Worm (Caenorhabditis elegans): ENCODE measurements around the gene srbc-68.

ce11 chrV:3509878-3510277 lies 36.5 kb downstream of the srbc-68 start, which contains the start of gene str-228:
- no peak for TF ChIP-seq ama-1 (optimal IDR thresholded peaks at IDR 0.05)
- TF ChIP-seq mml-1 (tag; optimal IDR thresholded peaks at IDR 0.05): no peak
- TF ChIP-seq fkh-10 (GFP tag; optimal IDR thresholded peaks at IDR 0.05): no peak
- TF ChIP-seq fos-1 (tag; optimal IDR thresholded peaks at IDR 0.05): no peak
- no peak for TF ChIP-seq ceh-9 (tag; optimal IDR thresholded peaks at IDR 0.05)
- TF ChIP-seq unc-39 (tag; optimal IDR thresholded peaks at IDR 0.05): no peak
- TF ChIP-seq zag-1 (tag; optimal IDR thresholded peaks at IDR 0.05): no peak

Data from whole organism, L3 larva.